Fruit fly (Drosophila melanogaster) whole organism, pupa: Measurements from ENCODE around the gene CG13840.

ENCODE experiments used
- CG10348 ChIP-seq: fragments of 200-800 bp; sonication (Bioruptor generic); IDR thresholded peaks from 2 replicates; pipeline ENCODE4 v1.3.6; 2022; ENCODE audit warnings: missing biosample characterization, missing genetic modification characterization
- CG12605 ChIP-seq: fragments of 200-800 bp; sonication (Bioruptor generic); IDR thresholded peaks from 2 replicates; pipeline ENCODE4 v1.3.6; 2022; ENCODE audit warnings: missing biosample characterization, missing genetic modification characterization
- CG13204 ChIP-seq: fragments of 200-800 bp; sonication (Bioruptor generic); optimal IDR thresholded peaks from 2 replicates; lab custom pipeline; 2018; ENCODE audit warnings: missing biosample characterization, mild to moderate bottlenecking, missing genetic modification characterization, moderate library complexity
- CG14655 ChIP-seq: fragments of 200-800 bp; sonication (Bioruptor generic); optimal IDR thresholded peaks from 3 replicates; lab custom pipeline; 2017; ENCODE audit warnings: mild to moderate bottlenecking, missing biosample characterization, missing genetic modification reagents, missing genetic modification characterization
- CG15710 ChIP-seq: fragments of 200-800 bp; sonication (Bioruptor generic); optimal IDR thresholded peaks from 2 replicates; lab custom pipeline; 2018; ENCODE audit warnings: missing biosample characterization, mild to moderate bottlenecking, missing genetic modification characterization, moderate library complexity
- CG17806 ChIP-seq: fragments of 200-800 bp; sonication (Bioruptor generic); optimal IDR thresholded peaks from 2 replicates; lab custom pipeline; 2018; ENCODE audit warnings: missing biosample characterization, mild to moderate bottlenecking, missing genetic modification characterization, moderate library complexity
- CG32121 ChIP-seq: fragments of 200-800 bp; sonication (Bioruptor generic); IDR thresholded peaks from 2 replicates; pipeline ENCODE4 v1.3.6; 2022; ENCODE audit warnings: missing biosample characterization, missing genetic modification characterization
- CG34367 ChIP-seq: fragments of 200-800 bp; sonication (Bioruptor generic); optimal IDR thresholded peaks from 2 replicates; lab custom pipeline; 2018; ENCODE audit warnings: missing biosample characterization, mild to moderate bottlenecking, missing genetic modification characterization
- CG4496 ChIP-seq: fragments of 200-800 bp; sonication (Bioruptor generic); IDR thresholded peaks from 3 replicates; pipeline ENCODE4 v1.3.6; 2022; ENCODE audit warnings: missing biosample characterization, missing genetic modification characterization
- CG8159 ChIP-seq: fragments of 200-800 bp; sonication (Bioruptor generic); optimal IDR thresholded peaks from 3 replicates; lab custom pipeline; 2018; ENCODE audit warnings: missing biosample characterization, mild to moderate bottlenecking, missing genetic modification characterization, moderate library complexity
- CG8301 ChIP-seq: fragments of 200-800 bp; sonication (Bioruptor generic); optimal IDR thresholded peaks from 2 replicates; lab custom pipeline; 2018; ENCODE audit warnings: missing biosample characterization, mild to moderate bottlenecking, missing genetic modification characterization
- CG9948 ChIP-seq: fragments of 200-800 bp; sonication (Bioruptor generic); optimal IDR thresholded peaks from 2 replicates; lab custom pipeline; 2018; ENCODE audit warnings: missing biosample characterization, mild to moderate bottlenecking, missing genetic modification characterization, moderate library complexity
- D1 ChIP-seq: fragments of 200-800 bp; sonication (Bioruptor generic); optimal IDR thresholded peaks from 2 replicates; lab custom pipeline; 2018; ENCODE audit warnings: missing biosample characterization, mild to moderate bottlenecking, missing genetic modification characterization, moderate library complexity
- EcR ChIP-seq: fragments of 200-800 bp; sonication (Bioruptor generic); optimal IDR thresholded peaks from 3 replicates; lab custom pipeline; 2019; ENCODE audit warnings: missing biosample characterization, missing genetic modification characterization, mild to moderate bottlenecking, moderate library complexity, missing genetic modification reagents
- Ets98B ChIP-seq: fragments of 200-800 bp; sonication (Bioruptor generic); IDR thresholded peaks from 2 replicates; pipeline ENCODE4 v1.3.6; 2022; ENCODE audit warnings: missing biosample characterization, missing genetic modification characterization
- Pif1A ChIP-seq: fragments of 200-800 bp; sonication (Bioruptor generic); optimal IDR thresholded peaks from 3 replicates; lab custom pipeline; 2016; ENCODE audit warnings: missing biosample characterization, missing genetic modification characterization
- Pif1B ChIP-seq: fragments of 200-800 bp; sonication (Bioruptor generic); optimal IDR thresholded peaks from 3 replicates; lab custom pipeline; 2016; ENCODE audit warnings: missing biosample characterization, missing genetic modification characterization
- Snoo ChIP-seq: fragments of 200-800 bp; sonication (Bioruptor generic); optimal IDR thresholded peaks from 3 replicates; lab custom pipeline; 2017; ENCODE audit warnings: missing biosample characterization, mild to moderate bottlenecking, missing genetic modification characterization, inconsistent platforms
- fd96Ca ChIP-seq: fragments of 200-800 bp; sonication (Bioruptor generic); IDR thresholded peaks from 3 replicates; pipeline ENCODE4 v1.3.6; 2022; ENCODE audit warnings: missing biosample characterization, missing genetic modification characterization
- gl ChIP-seq: fragments of 200-800 bp; sonication (Bioruptor generic); optimal IDR thresholded peaks from 2 replicates; lab custom pipeline; 2018; ENCODE audit warnings: missing biosample characterization, mild to moderate bottlenecking, missing genetic modification characterization
- rn ChIP-seq: fragments of 200-800 bp; sonication (Bioruptor generic); IDR thresholded peaks from 2 replicates; pipeline ENCODE4 v1.3.6; 2022; ENCODE audit warnings: missing biosample characterization, missing genetic modification characterization

CG13840 gene

dm6 chr3R:22816078-22816436 lies at the start of gene CG13840:
Gene CG13840, minus strand, starts transcription at chr3R:22816178.
- TF ChIP-seq Pif1B (GFP tag; lab: Kevin White, UChicago) (no peak), CG32121 (no peak), rn (GFP tag; lab: Robert Waterston, UW) (no peak), CG10348 (no peak), CG9948 (tag; lab: Kevin White, UChicago) (no peak), CG8301 (tag; lab: Kevin White, UChicago) (no peak), CG34367 (tag; lab: Kevin White, UChicago) (no peak), CG8159 (tag; lab: Kevin White, UChicago) (no peak), CG12605 (GFP tag; lab: Robert Waterston, UW) (no peak), Pif1A (no peak), CG17806 (tag; lab: Kevin White, UChicago) (no peak), EcR (GFP tag; lab: Kevin White, UChicago) (no peak), CG13204 (no peak), D1 (tag; lab: Kevin White, UChicago) (no peak)

DNA sequence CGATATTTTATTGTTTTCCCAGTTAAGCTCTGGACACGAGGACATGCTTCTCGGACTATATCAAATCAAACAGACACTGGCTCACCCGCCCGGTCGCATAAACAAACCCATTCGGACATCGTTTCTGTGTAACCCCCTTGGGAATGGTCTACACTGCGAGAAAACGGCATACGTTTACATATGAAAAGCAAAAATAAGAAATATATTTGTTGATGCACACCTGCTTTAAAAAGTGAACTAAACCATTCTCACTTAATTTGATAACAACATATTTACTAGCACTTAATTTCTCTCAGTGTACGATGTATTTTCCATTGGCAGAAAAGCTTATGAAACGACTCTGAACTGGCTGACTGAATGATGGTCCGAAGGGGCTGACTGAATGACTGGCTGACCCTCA lies 46.0 kb upstream of the CG13840 start:
- TF ChIP-seq CG8159 (tag; lab: Kevin White, UChicago): peak; percentile 21
- TF ChIP-seq CG15710: peak; percentile 7
- TF ChIP-seq EcR (GFP tag; lab: Kevin White, UChicago): no peak
- TF ChIP-seq Snoo (tag; lab: Kevin White, UChicago): no peak
- TF ChIP-seq CG34367 (tag; lab: Kevin White, UChicago): no peak
- TF ChIP-seq CG10348: no peak
- TF ChIP-seq, all 21 proteins: peak for 2

- TF ChIP-seq CG17806 (tag; lab: Kevin White, UChicago) (no peak), CG13204 (no peak)
Observed at dm6 chr3R:22846202-22846601, 30.2 kb upstream of the CG13840 start, which contains the start of gene CG4704. Gene CG4704, minus strand, starts transcription at chr3R:22846302.

dm6 chr3R:22839257-22839656 lies 23.3 kb upstream of the CG13840 start:
- TF ChIP-seq CG10348: no peak
- TF ChIP-seq EcR (GFP tag; lab: Kevin White, UChicago): no peak
- TF ChIP-seq CG9948 (tag; lab: Kevin White, UChicago): no peak
- no peak for TF ChIP-seq Ets98B
- TF ChIP-seq CG8159 (tag; lab: Kevin White, UChicago): no peak
- no peak for TF ChIP-seq CG15710
- TF ChIP-seq rn (GFP tag; lab: Robert Waterston, UW): no peak
- no peak for TF ChIP-seq CG34367 (tag; lab: Kevin White, UChicago)
- no peak for TF ChIP-seq Pif1B (GFP tag; lab: Kevin White, UChicago)
- no peak for TF ChIP-seq CG14655 (GFP tag; lab: Kevin White, UChicago)
- no peak for TF ChIP-seq CG8301 (tag; lab: Kevin White, UChicago)

- TF ChIP-seq CG32121 (no peak), CG12605 (GFP tag; lab: Robert Waterston, UW) (no peak), CG8159 (tag; lab: Kevin White, UChicago) (no peak), Ets98B (no peak), rn (GFP tag; lab: Robert Waterston, UW) (no peak), CG13204 (no peak), CG17806 (tag; lab: Kevin White, UChicago) (no peak), CG15710 (no peak), EcR (GFP tag; lab: Kevin White, UChicago) (no peak), Snoo (tag; lab: Kevin White, UChicago) (no peak), Pif1A (no peak), gl (no peak)
Observed at dm6 chr3R:22833416-22833815, 17.4 kb upstream of the CG13840 start.

- TF ChIP-seq Snoo (tag; lab: Kevin White, UChicago) (no peak), CG10348 (no peak), CG13204 (no peak), CG17806 (tag; lab: Kevin White, UChicago) (no peak), CG34367 (tag; lab: Kevin White, UChicago) (no peak), EcR (GFP tag; lab: Kevin White, UChicago) (no peak), CG32121 (no peak), rn (GFP tag; lab: Robert Waterston, UW) (no peak), CG12605 (GFP tag; lab: Robert Waterston, UW) (no peak), CG4496 (GFP tag; lab: Robert Waterston, UW) (no peak), Ets98B (no peak), CG15710 (no peak), CG14655 (GFP tag; lab: Kevin White, UChicago) (no peak)
- TF ChIP-seq, all 21 proteins: peak for 0
Observed at dm6 chr3R:22822729-22823128, 6.8 kb upstream of the CG13840 start.

dm6 chr3R:22816437-22817173 lies 627 bp upstream of the CG13840 start:
- 0 out of 2 replicates have a peak, but pooled peaks have one; percentile 33 for TF ChIP-seq CG12605 (GFP tag; lab: Robert Waterston, UW)
- peak; percentile 24 for TF ChIP-seq CG8301 (tag; lab: Kevin White, UChicago)
- peak; percentile 56 for TF ChIP-seq CG8159 (tag; lab: Kevin White, UChicago)
- peak; percentile 77; the same call in 2 of the 3 replicates for TF ChIP-seq CG4496 (GFP tag; lab: Robert Waterston, UW)
- TF ChIP-seq Pif1B (GFP tag; lab: Kevin White, UChicago): peak; percentile 18
- no peak for TF ChIP-seq CG9948 (tag; lab: Kevin White, UChicago)
- peak; percentile 6 for TF ChIP-seq CG34367 (tag; lab: Kevin White, UChicago)
- no peak for TF ChIP-seq gl
- TF ChIP-seq CG32121: no peak
- peak; percentile 62; the same call in 2 of the 3 replicates for TF ChIP-seq fd96Ca (GFP tag; lab: Robert Waterston, UW)
- TF ChIP-seq CG10348: no peak
- TF ChIP-seq CG17806 (tag; lab: Kevin White, UChicago): no peak
- 0 out of 2 replicates have a peak, but pooled peaks have one; percentile 7 for TF ChIP-seq rn (GFP tag; lab: Robert Waterston, UW)
- peak; percentile 20 for TF ChIP-seq Pif1A
- no peak for TF ChIP-seq Snoo (tag; lab: Kevin White, UChicago)
- TF ChIP-seq Ets98B: peak; percentile 56
- TF ChIP-seq CG14655 (GFP tag; lab: Kevin White, UChicago): peak; percentile 49
- no peak for TF ChIP-seq D1 (tag; lab: Kevin White, UChicago)
- TF ChIP-seq EcR (GFP tag; lab: Kevin White, UChicago): no peak
- TF ChIP-seq CG13204: no peak
- TF ChIP-seq CG15710: peak; percentile 53
- TF ChIP-seq, all 21 proteins: peak for 12
